Worm (Caenorhabditis elegans) whole organism, midembryonic: ENCODE data around the gene F25B3.2.

Source experiments
- T22C8.4 ChIP-seq: fragments of 200-800 bp; sonication (Bioruptor generic); IDR thresholded peaks from 2 replicates; pipeline ENCODE4 v1.3.6; 2022; ENCODE audit warnings: missing genetic modification characterization, missing compliant biosample characterization
- cog-1 ChIP-seq: sonication (generic microtip); optimal IDR thresholded peaks from 2 replicates; lab custom pipeline; 2016; ENCODE audit warnings: missing genetic modification characterization, missing compliant biosample characterization
- flt-1 ChIP-seq: fragments of 200-800 bp; sonication (Bioruptor generic); IDR thresholded peaks from 2 replicates; pipeline ENCODE4 v1.3.6; 2022; ENCODE audit warnings: missing genetic modification characterization, missing compliant biosample characterization
- ref-1 ChIP-seq: fragments of 200-800 bp; sonication (Bioruptor generic); conservative IDR thresholded peaks from 2 replicates; pipeline ENCODE4 v1.3.6; 2022; ENCODE audit warnings: missing genetic modification reagents, missing genetic modification characterization, missing compliant biosample characterization
- ztf-29 ChIP-seq: fragments of 200-800 bp; sonication (Bioruptor generic); IDR thresholded peaks from 2 replicates; pipeline ENCODE4 v1.3.6; 2022; ENCODE audit warnings: missing genetic modification reagents, missing genetic modification characterization, missing compliant biosample characterization

DNA sequence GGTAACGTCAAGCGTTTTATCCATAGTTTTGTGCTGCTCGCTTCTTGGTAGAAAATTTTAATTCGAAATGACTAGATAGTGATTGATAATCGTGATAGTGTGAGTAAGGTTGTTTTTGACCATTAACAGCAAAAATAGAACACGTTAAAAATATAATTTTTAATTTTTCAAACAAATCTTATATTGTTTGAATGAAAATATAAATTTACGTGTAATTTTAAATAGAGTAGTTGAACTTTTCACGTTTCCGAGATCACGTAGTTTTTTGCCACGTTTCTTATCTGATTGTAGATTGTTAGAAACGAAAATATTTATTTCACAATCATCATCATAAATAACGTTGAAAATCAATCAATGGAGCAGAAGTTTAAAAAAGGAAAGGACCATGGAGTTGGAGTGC lies 45.6 kb upstream of the F25B3.2 start, which contains the start of the genes C50F4.10 and pfk-1.2:
- TF ChIP-seq ref-1 (GFP tag; lab: Robert Waterston, UW) (no peak), ztf-29 (GFP tag; lab: Robert Waterston, UW) (no peak), cog-1 (tag; lab: Kevin White, UChicago) (no peak), T22C8.4 (no peak), flt-1 (GFP tag; lab: Robert Waterston, UW) (no peak)
